Fruit fly (Drosophila melanogaster): ENCODE results near the gene CG11262.

Gene CG11262

dm6 chr3L:13032085-13032914 lies 37.4 kb downstream of the CG11262 start (continued):
- no peak for TF ChIP-seq H2.0 (GFP tag; IDR thresholded peaks at IDR 0.05)
- TF ChIP-seq Bdp1 (GFP tag; optimal IDR thresholded peaks at IDR 0.05), result no peak
- peak; percentile 27 for TF ChIP-seq CG13775 (GFP tag; optimal IDR thresholded peaks at IDR 0.05)
- no peak for TF ChIP-seq Spps (tag; optimal IDR thresholded peaks at IDR 0.05)
- no peak for TF ChIP-seq Atf6 (GFP tag; IDR thresholded peaks at IDR 0.05)
- TF ChIP-seq kay (GFP tag; optimal IDR thresholded peaks at IDR 0.05), result no peak
- no peak for TF ChIP-seq lov (optimal IDR thresholded peaks at IDR 0.05)
- no peak; the same call in 2 of the 3 replicates for TF ChIP-seq lov (GFP tag; IDR thresholded peaks at IDR 0.05)
- peak; percentile 37 for TF ChIP-seq CG10267 (tag; optimal IDR thresholded peaks at IDR 0.05)
- no peak for TF ChIP-seq tin (GFP tag; optimal IDR thresholded peaks at IDR 0.05)
- no peak for TF ChIP-seq Doc2 (GFP tag; IDR thresholded peaks at IDR 0.05)
- peak; percentile 13 for TF ChIP-seq CG4820 (GFP tag; optimal IDR thresholded peaks at IDR 0.05)
- peak; percentile 93 for TF ChIP-seq CG15601 (tag; optimal IDR thresholded peaks at IDR 0.05)
- no peak for TF ChIP-seq crp (GFP tag; optimal IDR thresholded peaks at IDR 0.05)
- peak; percentile 3 for TF ChIP-seq bcd (GFP tag; optimal IDR thresholded peaks at IDR 0.05)
- TF ChIP-seq zen (tag; optimal IDR thresholded peaks at IDR 0.05), result no peak
- TF ChIP-seq CG11695 (GFP tag; IDR thresholded peaks at IDR 0.05), result no peak
- TF ChIP-seq Abd-B (GFP tag; optimal IDR thresholded peaks at IDR 0.05), result peak; percentile 21
- TF ChIP-seq Sox102F (GFP tag; optimal IDR thresholded peaks at IDR 0.05), result no peak
- no peak for TF ChIP-seq CG8944 (GFP tag; optimal IDR thresholded peaks at IDR 0.05)
- no peak; the same call in 2 of the 3 replicates for TF ChIP-seq ci (GFP tag; IDR thresholded peaks at IDR 0.05)
- TF ChIP-seq Hr51 (GFP tag; optimal IDR thresholded peaks at IDR 0.05), result no peak
- TF ChIP-seq CG4707 (GFP tag; optimal IDR thresholded peaks at IDR 0.05), result peak; percentile 59
- no peak for TF ChIP-seq Fer2 (tag; optimal IDR thresholded peaks at IDR 0.05)
- TF ChIP-seq dpn (GFP tag; optimal IDR thresholded peaks at IDR 0.05), result no peak
- TF ChIP-seq CG10147 (GFP tag; optimal IDR thresholded peaks at IDR 0.05), result no peak
- TF ChIP-seq Sin3A (optimal IDR thresholded peaks at IDR 0.05), result no peak
- no peak for TF ChIP-seq Antp (GFP tag; optimal IDR thresholded peaks at IDR 0.05)
- peak; percentile 39 for TF ChIP-seq CG11504 (tag; optimal IDR thresholded peaks at IDR 0.05)
- TF ChIP-seq Gug (GFP tag; IDR thresholded peaks at IDR 0.05), result no peak
- no peak for TF ChIP-seq CG13296 (GFP tag; optimal IDR thresholded peaks at IDR 0.05)
- TF ChIP-seq CG9437 (GFP tag; optimal IDR thresholded peaks at IDR 0.05), result peak; percentile 40
- TF ChIP-seq ttk (GFP tag; IDR thresholded peaks at IDR 0.05), result no peak
- TF ChIP-seq CG7556 (GFP tag; optimal IDR thresholded peaks at IDR 0.05), result peak; percentile 57
- no peak for TF ChIP-seq slbo (GFP tag; IDR thresholded peaks at IDR 0.05)
- TF ChIP-seq CG12299 (tag; optimal IDR thresholded peaks at IDR 0.05), result no peak
- TF ChIP-seq CG3065 (GFP tag; optimal IDR thresholded peaks at IDR 0.05), result no peak
- no peak for TF ChIP-seq tgo (GFP tag; IDR thresholded peaks at IDR 0.05)
- TF ChIP-seq cas (GFP tag; IDR thresholded peaks at IDR 0.05), result no peak
- no peak for TF ChIP-seq exex (tag; optimal IDR thresholded peaks at IDR 0.05)
- no peak for TF ChIP-seq grn (GFP tag; optimal IDR thresholded peaks at IDR 0.05)
- no peak for TF ChIP-seq dimm (GFP tag; IDR thresholded peaks at IDR 0.05)
- TF ChIP-seq CG9727 (GFP tag; optimal IDR thresholded peaks at IDR 0.05), result peak; percentile 60
- no peak for TF ChIP-seq CG9876 (GFP tag; optimal IDR thresholded peaks at IDR 0.05)
- TF ChIP-seq ewg (GFP tag; optimal IDR thresholded peaks at IDR 0.05), result no peak
- TF ChIP-seq Fer1 (GFP tag; optimal IDR thresholded peaks at IDR 0.05), result no peak
- no peak for TF ChIP-seq CG42726 (GFP tag; IDR thresholded peaks at IDR 0.05; ENCODE audit: partially characterized antibody)
- TF ChIP-seq sim (GFP tag; IDR thresholded peaks at IDR 0.05), result no peak
- TF ChIP-seq Ptx1 (GFP tag; IDR thresholded peaks at IDR 0.05), result no peak
- TF ChIP-seq trem (tag; optimal IDR thresholded peaks at IDR 0.05), result no peak

Measured in whole organism, embryonic.